Worm (Caenorhabditis elegans) whole organism, L4 larva: ENCODE measurements around the gene nuo-4.

Experiments
- F10B5.3 ChIP-seq: sonication (generic microtip); optimal IDR thresholded peaks from 2 replicates; lab custom pipeline; 2016; ENCODE audit warnings: mild to moderate bottlenecking, missing genetic modification characterization, missing compliant biosample characterization
- F26F4.8 ChIP-seq: fragments of 200-800 bp; sonication (Bioruptor generic); conservative IDR thresholded peaks from 2 replicates; pipeline ENCODE4 v1.3.6; 2022; ENCODE audit warnings: missing genetic modification characterization, missing compliant biosample characterization
- F37D6.2 ChIP-seq: sonication (generic microtip); optimal IDR thresholded peaks from 2 replicates; lab custom pipeline; 2016; ENCODE audit warnings: mild to moderate bottlenecking, missing genetic modification characterization, missing compliant biosample characterization
- T20F7.1 ChIP-seq: fragments of 200-800 bp; sonication (Bioruptor generic); optimal IDR thresholded peaks from 2 replicates; lab custom pipeline; 2018; ENCODE audit warnings: mild to moderate bottlenecking, missing genetic modification characterization, missing compliant biosample characterization
- Y5F2A.4 ChIP-seq: fragments of 200-800 bp; sonication (Bioruptor generic); optimal IDR thresholded peaks from 2 replicates; lab custom pipeline; 2018; ENCODE audit warnings: mild to moderate bottlenecking, missing genetic modification characterization, missing compliant biosample characterization
- aha-1 ChIP-seq: fragments of 150-350 bp; peaks from one replicate; lab custom pipeline; 2014; ENCODE audit warnings: missing biosample characterization, missing genetic modification characterization
- aly-2 ChIP-seq: sonication (generic microtip); optimal IDR thresholded peaks from 2 replicates; lab custom pipeline; 2018; ENCODE audit warnings: missing biosample characterization, missing genetic modification characterization
- ama-1 ChIP-seq: fragments of 150-350 bp; optimal IDR thresholded peaks from 2 replicates; lab custom pipeline; 2014; ENCODE audit warnings: inconsistent platforms, mixed read lengths
- attf-4 ChIP-seq: sonication (generic microtip); optimal IDR thresholded peaks from 3 replicates; lab custom pipeline; 2017; ENCODE audit warnings: missing biosample characterization, missing genetic modification characterization
- ceh-32 ChIP-seq: sonication (generic microtip); optimal IDR thresholded peaks from 2 replicates; lab custom pipeline; 2016; ENCODE audit warnings: mild to moderate bottlenecking, missing genetic modification characterization, missing compliant biosample characterization; ENCODE audit not compliant: poor library complexity
- ces-1 ChIP-seq: fragments of 150-350 bp; sonication (generic microtip); optimal IDR thresholded peaks from 4 replicates; lab custom pipeline; 2014; ENCODE audit warnings: missing biosample characterization, missing genetic modification reagents, missing genetic modification characterization
- dmd-9 ChIP-seq: fragments of 200-800 bp; sonication (Bioruptor generic); IDR thresholded peaks from 2 replicates; pipeline ENCODE4 v1.3.6; 2022; ENCODE audit warnings: missing genetic modification reagents, missing genetic modification characterization, missing compliant biosample characterization
- dpl-1 ChIP-seq: fragments of 150-350 bp; optimal IDR thresholded peaks from 2 replicates; lab custom pipeline; 2014; ENCODE audit warnings: missing biosample characterization, missing genetic modification reagents, missing genetic modification characterization
- dve-1 ChIP-seq: sonication (generic microtip); optimal IDR thresholded peaks from 2 replicates; lab custom pipeline; 2017; ENCODE audit warnings: antibody characterized with exemption, mild to moderate bottlenecking, missing genetic modification characterization, missing compliant biosample characterization; ENCODE audit not compliant: insufficient read depth
- egl-27 ChIP-seq: sonication (generic microtip); optimal IDR thresholded peaks from 3 replicates; lab custom pipeline; 2017; ENCODE audit warnings: missing biosample characterization, missing genetic modification reagents, missing genetic modification characterization
- fkh-10 ChIP-seq: fragments of 150-350 bp; optimal IDR thresholded peaks from 2 replicates; lab custom pipeline; 2014; ENCODE audit warnings: missing biosample characterization, missing genetic modification reagents, missing genetic modification characterization
- fos-1 ChIP-seq: fragments of 150-350 bp; optimal IDR thresholded peaks from 2 replicates; lab custom pipeline; 2014; ENCODE audit warnings: missing biosample characterization, missing genetic modification characterization
- hlh-30 ChIP-seq: sonication (generic microtip); optimal IDR thresholded peaks from 2 replicates; lab custom pipeline; 2017; ENCODE audit warnings: antibody characterized with exemption, mild to moderate bottlenecking, missing genetic modification characterization, missing compliant biosample characterization; ENCODE audit not compliant: insufficient read depth
- hmg-1.1 ChIP-seq: fragments of 200-800 bp; sonication (Bioruptor generic); IDR thresholded peaks from 2 replicates; pipeline ENCODE4 v1.3.6; 2022; ENCODE audit warnings: missing genetic modification reagents, missing genetic modification characterization, missing compliant biosample characterization
- lin-38 ChIP-seq: fragments of 200-800 bp; sonication (Bioruptor generic); IDR thresholded peaks from 2 replicates; pipeline ENCODE4 v1.3.6; 2022; ENCODE audit warnings: missing genetic modification reagents, missing genetic modification characterization, missing compliant biosample characterization
- lin-39 ChIP-seq: fragments of 150-350 bp; optimal IDR thresholded peaks from 2 replicates; lab custom pipeline; 2014; ENCODE audit warnings: missing biosample characterization, missing genetic modification reagents, missing genetic modification characterization
- lsy-2 ChIP-seq, 2 experiments: fragments of 150-350 bp in 1 of 2; sonication (generic microtip) in 1 of 2; optimal IDR thresholded peaks; 2 replicates each; lab custom pipeline; 2014 to 2017; ENCODE audit warnings: missing biosample characterization in 2 of 2, missing genetic modification characterization in 2 of 2
- madf-5 ChIP-seq, 2 experiments: fragments of 200-800 bp; sonication (Bioruptor generic); IDR thresholded peaks; 2 replicates each; pipeline ENCODE4 v1.3.6; 2022; ENCODE audit warnings: missing compliant biosample characterization in 2 of 2, missing genetic modification characterization in 2 of 2
- mdl-1 ChIP-seq, 2 experiments: fragments of 150-350 bp in 1 of 2; sonication (generic microtip) in 1 of 2; optimal IDR thresholded peaks; 2 replicates each; lab custom pipeline; 2014 to 2017; ENCODE audit warnings: missing biosample characterization in 2 of 2, missing genetic modification characterization in 2 of 2
- mdt-29 ChIP-seq: fragments of 200-800 bp; sonication (Bioruptor generic); IDR thresholded peaks from 2 replicates; pipeline ENCODE4 v1.3.6; 2022; ENCODE audit warnings: missing genetic modification reagents, missing genetic modification characterization, missing compliant biosample characterization
- mep-1 ChIP-seq: fragments of 150-350 bp; sonication (generic microtip); optimal IDR thresholded peaks from 3 replicates; lab custom pipeline; 2014; ENCODE audit warnings: missing biosample characterization, missing genetic modification characterization
- mes-2 ChIP-seq: sonication (generic microtip); optimal IDR thresholded peaks from 2 replicates; lab custom pipeline; 2016; ENCODE audit warnings: missing genotype, mild to moderate bottlenecking, missing genetic modification characterization, missing compliant biosample characterization; ENCODE audit not compliant: poor library complexity, severe bottlenecking
- mxl-3 ChIP-seq: fragments of 200-800 bp; sonication (Bioruptor generic); optimal IDR thresholded peaks from 2 replicates; lab custom pipeline; 2018; ENCODE audit warnings: mild to moderate bottlenecking, missing genetic modification characterization, missing compliant biosample characterization
- nhr-10 ChIP-seq: fragments of 150-350 bp; optimal IDR thresholded peaks from 2 replicates; lab custom pipeline; 2014; ENCODE audit warnings: missing biosample characterization, missing genetic modification characterization
- nhr-25 ChIP-seq: sonication (generic microtip); optimal IDR thresholded peaks from 2 replicates; lab custom pipeline; 2017; ENCODE audit warnings: missing genetic modification characterization, mild to moderate bottlenecking, missing compliant biosample characterization, antibody characterized with exemption, moderate library complexity, borderline replicate concordance; ENCODE audit not compliant: insufficient read depth
- nhr-28 ChIP-seq: fragments of 150-350 bp; optimal IDR thresholded peaks from 2 replicates; lab custom pipeline; 2014; ENCODE audit warnings: missing biosample characterization, missing genetic modification characterization
- nhr-42 ChIP-seq: fragments of 200-800 bp; sonication (Bioruptor generic); IDR thresholded peaks from 2 replicates; pipeline ENCODE4 v1.3.6; 2022; ENCODE audit warnings: missing genetic modification characterization, missing compliant biosample characterization
- nhr-6 ChIP-seq: fragments of 150-350 bp; optimal IDR thresholded peaks from 2 replicates; lab custom pipeline; 2014; ENCODE audit warnings: missing biosample characterization, missing genetic modification characterization
- nhr-77 ChIP-seq: fragments of 150-350 bp; optimal IDR thresholded peaks from 2 replicates; lab custom pipeline; 2014; ENCODE audit warnings: missing biosample characterization, missing genetic modification characterization
- pha-4 ChIP-seq, 2 experiments: fragments of 150-350 bp in 1 of 2; fragments of 200-800 bp in 1 of 2; sonication (Bioruptor generic) in 1 of 2; IDR thresholded peaks in 1 of 2; optimal IDR thresholded peaks in 1 of 2; 2 replicates each; pipeline versions ENCODE4 v1.3.6 to Lab custom; 2014 to 2022; ENCODE audit warnings: missing genetic modification characterization in 2 of 2, missing genetic modification reagents in 2 of 2, missing biosample characterization in 1 of 2, missing compliant biosample characterization in 1 of 2
- php-3 ChIP-seq: fragments of 200-800 bp; sonication (Bioruptor generic); IDR thresholded peaks from 2 replicates; pipeline ENCODE4 v1.3.6; 2022; ENCODE audit warnings: missing genetic modification reagents, missing genetic modification characterization, missing compliant biosample characterization
- pqm-1 ChIP-seq: sonication (generic microtip); optimal IDR thresholded peaks from 2 replicates; lab custom pipeline; 2017; ENCODE audit warnings: missing biosample characterization, missing genetic modification characterization
- rbr-2 ChIP-seq: sonication (generic microtip); optimal IDR thresholded peaks from 2 replicates; lab custom pipeline; 2016; ENCODE audit warnings: missing genotype, missing genetic modification characterization, missing compliant biosample characterization
- saeg-2 ChIP-seq: fragments of 200-800 bp; sonication (Bioruptor generic); IDR thresholded peaks from 2 replicates; pipeline ENCODE4 v1.3.6; 2022; ENCODE audit warnings: missing genetic modification reagents, missing genetic modification characterization, missing compliant biosample characterization
- sdz-12 ChIP-seq: fragments of 200-800 bp; sonication (Bioruptor generic); optimal IDR thresholded peaks from 2 replicates; lab custom pipeline; 2018; ENCODE audit warnings: mild to moderate bottlenecking, missing genetic modification characterization, missing compliant biosample characterization
- skn-1 ChIP-seq: fragments of 150-350 bp; optimal IDR thresholded peaks from 2 replicates; lab custom pipeline; 2014; ENCODE audit warnings: missing biosample characterization, missing genetic modification characterization
- snpc-1.2 ChIP-seq: fragments of 200-800 bp; sonication (Bioruptor generic); IDR thresholded peaks from 2 replicates; pipeline ENCODE4 v1.3.6; 2022; ENCODE audit warnings: missing genetic modification reagents, missing genetic modification characterization, missing compliant biosample characterization
- unc-130 ChIP-seq: sonication (generic microtip); optimal IDR thresholded peaks from 2 replicates; lab custom pipeline; 2016; ENCODE audit warnings: missing genetic modification reagents, missing genetic modification characterization, missing compliant biosample characterization
- unc-39 ChIP-seq: sonication (generic microtip); optimal IDR thresholded peaks from 2 replicates; lab custom pipeline; 2017; ENCODE audit warnings: missing biosample characterization, missing genetic modification characterization
- unc-62 ChIP-seq, 3 experiments: fragments of 150-350 bp in 1 of 3; sonication (generic microtip); optimal IDR thresholded peaks in 2 of 3; peaks in 1 of 3; 1 replicate in 1 of 3; 2 replicates in 2 of 3; lab custom pipeline; 2014 to 2017; ENCODE audit warnings: missing biosample characterization in 3 of 3, missing genetic modification characterization in 3 of 3, missing genetic modification reagents in 3 of 3, missing genotype in 1 of 3
- vab-7 ChIP-seq: fragments of 200-800 bp; sonication (Bioruptor generic); IDR thresholded peaks from 2 replicates; pipeline ENCODE4 v1.3.6; 2022; ENCODE audit warnings: missing genetic modification reagents, missing genetic modification characterization, missing compliant biosample characterization
- zag-1 ChIP-seq: fragments of 150-350 bp; optimal IDR thresholded peaks from 2 replicates; lab custom pipeline; 2014; ENCODE audit warnings: missing biosample characterization, missing genetic modification characterization
- zfp-2 ChIP-seq: sonication (generic microtip); optimal IDR thresholded peaks from 2 replicates; lab custom pipeline; 2016; ENCODE audit warnings: mild to moderate bottlenecking, missing genetic modification characterization, missing compliant biosample characterization

Gene nuo-4

DNA sequence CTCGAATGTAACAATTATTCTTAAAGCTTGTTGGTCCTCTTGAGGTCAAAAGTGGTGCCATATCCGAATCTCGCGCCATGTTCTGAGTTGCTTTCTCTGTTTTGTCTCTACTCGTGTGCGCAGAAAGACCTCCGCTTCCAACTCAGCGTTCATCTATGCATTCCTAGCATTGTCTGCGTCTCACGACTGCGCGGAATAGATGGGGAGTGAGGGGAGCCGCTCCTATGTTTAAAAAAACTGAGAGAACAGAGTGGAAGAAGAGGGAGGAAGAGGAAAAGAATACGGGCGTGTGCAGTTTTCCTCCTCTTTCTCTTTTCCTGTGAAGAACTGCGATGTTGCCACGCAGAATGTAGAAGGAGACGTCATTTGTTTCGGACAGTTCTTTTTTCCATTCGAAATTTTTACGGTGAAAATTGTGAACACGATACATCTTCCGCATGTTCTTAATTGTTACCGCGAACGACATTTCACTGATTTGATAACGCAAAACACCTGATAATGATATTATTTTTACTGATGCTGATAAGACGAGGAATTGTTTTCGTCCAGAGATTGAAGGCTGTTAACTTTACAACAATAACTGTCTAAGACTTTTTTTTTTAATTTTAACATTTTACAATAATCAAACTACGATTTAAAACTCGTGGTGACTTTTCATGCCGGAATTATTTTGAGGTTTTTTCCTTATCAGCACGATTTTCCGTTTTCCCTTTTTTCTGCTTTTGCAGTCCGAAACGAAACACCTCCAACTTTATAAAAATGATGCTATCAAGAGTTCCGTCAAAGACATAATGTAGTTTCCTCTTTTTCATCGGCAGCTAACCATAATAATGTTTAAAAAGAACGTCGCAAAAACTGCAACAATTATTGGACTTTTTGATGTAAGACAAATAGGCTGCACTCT lies 8.3 kb upstream of the nuo-4 start (continued):
- no peak for TF ChIP-seq skn-1 (tag; lab: Kevin White, UChicago)
- TF ChIP-seq F26F4.8 (GFP tag; lab: Robert Waterston, UW), result no peak
- TF ChIP-seq lin-38, result no peak
- TF ChIP-seq aha-1 (tag; lab: Kevin White, UChicago), result no peak
- TF ChIP-seq snpc-1.2, result no peak
- no peak for TF ChIP-seq F10B5.3
- peak; percentile 40 for TF ChIP-seq hlh-30 (tag; lab: Kevin White, UChicago)
- no peak for TF ChIP-seq saeg-2 (GFP tag; lab: Robert Waterston, UW)
- TF ChIP-seq Y5F2A.4 (GFP tag; lab: Kevin White, UChicago), result no peak
- TF ChIP-seq nhr-6 (tag; lab: Kevin White, UChicago), result peak; percentile 29
- TF ChIP-seq hmg-1.1 (GFP tag; lab: Robert Waterston, UW), result peak; percentile 80
- TF ChIP-seq aly-2 (tag; lab: Kevin White, UChicago), result no peak
- TF ChIP-seq lin-39, result no peak
- peak; percentile 12 for TF ChIP-seq dve-1 (tag; lab: Kevin White, UChicago)
- TF ChIP-seq fkh-10 (GFP tag; lab: Kevin White, UChicago), result peak; percentile 21
- TF ChIP-seq lsy-2 (tag; optimal IDR thresholded peaks at IDR 0.05; lab: Kevin White, UChicago), result peak in 1 of 2 experiments; percentile 57
- no peak for TF ChIP-seq nhr-25 (tag; lab: Kevin White, UChicago)
- TF ChIP-seq mep-1, result peak; percentile 76
- no peak for TF ChIP-seq zfp-2 (tag; lab: Kevin White, UChicago)
- TF ChIP-seq rbr-2 (tag; lab: Kevin White, UChicago), result peak; percentile 64
- TF ChIP-seq pha-4 (GFP tag; IDR thresholded peaks at IDR 0.05; lab: Robert Waterston, UW), result no peak
- no peak for TF ChIP-seq pha-4 (tag; optimal IDR thresholded peaks at IDR 0.05; lab: Kevin White, UChicago)
- TF ChIP-seq T20F7.1 (GFP tag; lab: Kevin White, UChicago), result peak; percentile 19
- no peak for TF ChIP-seq dmd-9
- peak; percentile 9 for TF ChIP-seq F37D6.2 (tag; lab: Kevin White, UChicago)
- TF ChIP-seq attf-4 (tag; lab: Kevin White, UChicago), result no peak
- TF ChIP-seq ceh-32, result no peak
- no peak for TF ChIP-seq sdz-12 (GFP tag; lab: Kevin White, UChicago)
- TF ChIP-seq unc-39, result no peak
- no peak for TF ChIP-seq madf-5 (GFP tag; IDR thresholded peaks at IDR 0.05; lab: Robert Waterston, UW)
- no peak for TF ChIP-seq nhr-42
- TF ChIP-seq egl-27 (tag; lab: Kevin White, UChicago), result no peak
- no peak for TF ChIP-seq fos-1 (tag; lab: Kevin White, UChicago)
- TF ChIP-seq mes-2, result peak; percentile 51
- TF ChIP-seq mdl-1 (tag; optimal IDR thresholded peaks at IDR 0.05; lab: Kevin White, UChicago), result peak in 1 of 2 experiments; percentile 41
- TF ChIP-seq vab-7 (GFP tag; lab: Robert Waterston, UW), result no peak
- peak; percentile 84 for TF ChIP-seq pqm-1 (tag; lab: Kevin White, UChicago)
- TF ChIP-seq php-3, result peak; percentile 89
- no peak for TF ChIP-seq ces-1 (GFP tag; lab: Kevin White, UChicago)
- no peak for TF ChIP-seq nhr-10 (tag; lab: Kevin White, UChicago)
- no peak for TF ChIP-seq mxl-3 (GFP tag; lab: Kevin White, UChicago)
- no peak for TF ChIP-seq nhr-77 (tag; lab: Kevin White, UChicago)
- TF ChIP-seq zag-1 (tag; lab: Kevin White, UChicago), result no peak
- TF ChIP-seq unc-130 (GFP tag; lab: Kevin White, UChicago), result no peak
- peak; percentile 69 for TF ChIP-seq nhr-28 (tag; lab: Kevin White, UChicago)
- no peak for TF ChIP-seq unc-62 (GFP tag; optimal IDR thresholded peaks at IDR 0.05 in 1 of 2; lab: Kevin White, UChicago)
- no peak for TF ChIP-seq unc-62 (tag; optimal IDR thresholded peaks at IDR 0.05; lab: Kevin White, UChicago)
- no peak for TF ChIP-seq mdt-29 (GFP tag; lab: Robert Waterston, UW)
- peak; percentile 2 for TF ChIP-seq ama-1 (lab: Kevin White, UChicago)
- TF ChIP-seq dpl-1 (GFP tag; lab: Kevin White, UChicago), result peak; percentile 2
